Fruit fly (Drosophila melanogaster) whole organism, embryonic: ENCODE results near the gene CG33795.
A peak's percentile ranks its signal among the peaks of the same experiment; 100 is the strongest.

Source experiments
- Antp ChIP-seq: fragments of 200-800 bp; sonication (Bioruptor generic); optimal IDR thresholded peaks from 3 replicates; lab custom pipeline; 2016; ENCODE audit warnings: missing biosample characterization, missing genetic modification characterization
- Asciz ChIP-seq: fragments of 200-800 bp; sonication (Bioruptor generic); optimal IDR thresholded peaks from 2 replicates; lab custom pipeline; 2017; ENCODE audit warnings: missing biosample characterization, mild to moderate bottlenecking, missing genetic modification characterization, missing genetic modification reagents
- Blimp-1 ChIP-seq: fragments of 200-800 bp; sonication (Bioruptor generic); optimal IDR thresholded peaks from 3 replicates; lab custom pipeline; 2018; ENCODE audit warnings: missing biosample characterization, missing genetic modification characterization, mild to moderate bottlenecking, moderate library complexity, missing genetic modification reagents
- CG1024 ChIP-seq: fragments of 200-800 bp; sonication (Bioruptor generic); IDR thresholded peaks from 2 replicates; pipeline ENCODE4 v1.3.6; 2022; ENCODE audit warnings: missing biosample characterization, missing genetic modification characterization
- CG1233 ChIP-seq: fragments of 200-800 bp; sonication (Bioruptor generic); optimal IDR thresholded peaks from 4 replicates; lab custom pipeline; 2018; ENCODE audit warnings: missing biosample characterization, mild to moderate bottlenecking, missing genetic modification characterization
- CG12659 ChIP-seq: fragments of 200-800 bp; sonication (Bioruptor generic); optimal IDR thresholded peaks from 3 replicates; lab custom pipeline; 2017; ENCODE audit warnings: mild to moderate bottlenecking, missing biosample characterization, missing genetic modification reagents, missing genetic modification characterization
- CG13424 ChIP-seq: fragments of 200-800 bp; sonication (Bioruptor generic); optimal IDR thresholded peaks from 2 replicates; lab custom pipeline; 2019; ENCODE audit warnings: missing biosample characterization, mild to moderate bottlenecking, missing genetic modification characterization, moderate library complexity
- CG1529 ChIP-seq: fragments of 200-800 bp; sonication (Bioruptor generic); optimal IDR thresholded peaks from 3 replicates; lab custom pipeline; 2018; ENCODE audit warnings: missing biosample characterization, missing genetic modification characterization
- CG16779 ChIP-seq: fragments of 200-800 bp; sonication (Bioruptor generic); IDR thresholded peaks from 2 replicates; pipeline ENCODE4 v1.3.6; 2022; ENCODE audit warnings: missing biosample characterization, missing genetic modification characterization
- CG17359 ChIP-seq: fragments of 200-800 bp; sonication (Bioruptor generic); optimal IDR thresholded peaks from 3 replicates; lab custom pipeline; 2018; ENCODE audit warnings: missing biosample characterization, mild to moderate bottlenecking, missing genetic modification characterization, moderate library complexity
- CG18619 ChIP-seq: fragments of 200-800 bp; sonication (Bioruptor generic); optimal IDR thresholded peaks from 3 replicates; lab custom pipeline; 2017; ENCODE audit warnings: missing biosample characterization, mild to moderate bottlenecking, missing genetic modification characterization
- CG18764 ChIP-seq: fragments of 200-800 bp; sonication (Bioruptor generic); optimal IDR thresholded peaks from 3 replicates; lab custom pipeline; 2016; ENCODE audit warnings: missing biosample characterization, missing genetic modification characterization
- CG6272 ChIP-seq: fragments of 200-800 bp; sonication (Bioruptor generic); IDR thresholded peaks from 2 replicates; pipeline ENCODE4 v1.3.6; 2022; ENCODE audit warnings: missing biosample characterization, missing genetic modification characterization
- CG6683 ChIP-seq: fragments of 200-800 bp; sonication (Bioruptor generic); optimal IDR thresholded peaks from 2 replicates; lab custom pipeline; 2017; ENCODE audit warnings: missing biosample characterization, mild to moderate bottlenecking, missing genetic modification characterization, missing genetic modification reagents
- CG6813 ChIP-seq: fragments of 200-800 bp; sonication (Bioruptor generic); optimal IDR thresholded peaks from 2 replicates; lab custom pipeline; 2017; ENCODE audit warnings: missing biosample characterization, missing genetic modification characterization, mild to moderate bottlenecking, moderate library complexity, missing genetic modification reagents
- CG6854 ChIP-seq: fragments of 200-800 bp; sonication (Bioruptor generic); optimal IDR thresholded peaks from 3 replicates; lab custom pipeline; 2017; ENCODE audit warnings: missing biosample characterization, mild to moderate bottlenecking, missing genetic modification characterization
- CG7271 ChIP-seq: fragments of 200-800 bp; sonication (Bioruptor generic); optimal IDR thresholded peaks from 2 replicates; lab custom pipeline; 2018; ENCODE audit warnings: missing biosample characterization, mild to moderate bottlenecking, missing genetic modification characterization, moderate library complexity
- CG7745 ChIP-seq: fragments of 200-800 bp; sonication (Bioruptor generic); optimal IDR thresholded peaks from 2 replicates; lab custom pipeline; 2018; ENCODE audit warnings: missing biosample characterization, mild to moderate bottlenecking, missing genetic modification characterization, moderate library complexity
- CG7786 ChIP-seq: fragments of 200-800 bp; sonication (Bioruptor generic); optimal IDR thresholded peaks from 2 replicates; lab custom pipeline; 2016; ENCODE audit warnings: missing biosample characterization, missing genetic modification characterization
- CHES-1-like ChIP-seq: fragments of 200-800 bp; sonication (Bioruptor generic); optimal IDR thresholded peaks from 2 replicates; lab custom pipeline; 2016; ENCODE audit warnings: missing biosample characterization, missing genetic modification characterization
- CoRest ChIP-seq: fragments of 200-800 bp; sonication (Bioruptor generic); optimal IDR thresholded peaks from 3 replicates; lab custom pipeline; 2018; ENCODE audit warnings: missing biosample characterization, mild to moderate bottlenecking, missing genetic modification characterization, moderate library complexity
- HLHmδ ChIP-seq: fragments of 200-800 bp; sonication (Bioruptor generic); optimal IDR thresholded peaks from 2 replicates; lab custom pipeline; 2018; ENCODE audit warnings: missing biosample characterization, mild to moderate bottlenecking, missing genetic modification characterization, moderate library complexity
- Hr51 ChIP-seq, 2 experiments: fragments of 200-800 bp; sonication (Bioruptor generic); optimal IDR thresholded peaks; 2 replicates in 1 of 2; 3 replicates in 1 of 2; lab custom pipeline; 2016 to 2018; ENCODE audit warnings: missing biosample characterization in 2 of 2, missing genetic modification characterization in 2 of 2, mild to moderate bottlenecking in 1 of 2, moderate library complexity in 1 of 2
- Mad ChIP-seq: fragments of 200-800 bp; sonication (Bioruptor generic); optimal IDR thresholded peaks from 2 replicates; lab custom pipeline; 2016; ENCODE audit warnings: missing biosample characterization, missing genetic modification characterization
- Max ChIP-seq: fragments of 200-800 bp; sonication (Bioruptor generic); optimal IDR thresholded peaks from 2 replicates; lab custom pipeline; 2016; ENCODE audit warnings: missing biosample characterization, mild to moderate bottlenecking, missing genetic modification characterization
- Mrtf ChIP-seq: fragments of 200-800 bp; sonication (Bioruptor generic); IDR thresholded peaks from 3 replicates; pipeline ENCODE4 v1.3.6; 2022; ENCODE audit warnings: missing biosample characterization, missing genetic modification characterization
- Neu2 ChIP-seq: fragments of 200-800 bp; sonication (Bioruptor generic); optimal IDR thresholded peaks from 3 replicates; lab custom pipeline; 2016; ENCODE audit warnings: missing biosample characterization, missing genetic modification characterization, borderline replicate concordance
- Stat92E ChIP-seq, 3 experiments: fragments of >200 bp in 2 of 3; fragments of 200-800 bp in 1 of 3; sonication (Bioruptor generic) in 1 of 3; optimal IDR thresholded peaks; 2 replicates each; lab custom pipeline; 2017 to 2019; ENCODE audit warnings: missing biosample characterization in 3 of 3, missing genetic modification characterization in 3 of 3, mild to moderate bottlenecking in 1 of 3, moderate library complexity in 1 of 3
- aop ChIP-seq: fragments of 200-800 bp; sonication (Bioruptor generic); IDR thresholded peaks from 2 replicates; pipeline ENCODE4 v1.3.6; 2022; ENCODE audit warnings: missing biosample characterization, missing genetic modification characterization
- btn ChIP-seq: fragments of 200-800 bp; sonication (Bioruptor generic); optimal IDR thresholded peaks from 2 replicates; lab custom pipeline; 2016; ENCODE audit warnings: missing biosample characterization, missing genetic modification characterization
- chinmo ChIP-seq: fragments of 200-800 bp; sonication (Bioruptor generic); IDR thresholded peaks from 4 replicates; pipeline ENCODE4 v1.3.6; 2022; ENCODE audit warnings: missing biosample characterization, missing genetic modification characterization; ENCODE audit not compliant: partially characterized antibody
- da ChIP-seq: fragments of 200-800 bp; sonication (Bioruptor generic); optimal IDR thresholded peaks from 2 replicates; lab custom pipeline; 2016; ENCODE audit warnings: missing biosample characterization, missing genetic modification characterization
- fd64A ChIP-seq: fragments of 200-800 bp; sonication (Bioruptor generic); optimal IDR thresholded peaks from 3 replicates; lab custom pipeline; 2018; ENCODE audit warnings: missing biosample characterization, mild to moderate bottlenecking, missing genetic modification characterization
- grau ChIP-seq: fragments of 200-800 bp; optimal IDR thresholded peaks from 3 replicates; lab custom pipeline; 2019; ENCODE audit warnings: missing biosample characterization, mild to moderate bottlenecking, missing genetic modification characterization, moderate library complexity
- jumu ChIP-seq: fragments of 200-800 bp; sonication (Bioruptor generic); optimal IDR thresholded peaks from 3 replicates; lab custom pipeline; 2016; ENCODE audit warnings: missing biosample characterization, missing genetic modification characterization
- kay ChIP-seq: fragments of 200-800 bp; sonication (Bioruptor generic); optimal IDR thresholded peaks from 2 replicates; lab custom pipeline; 2016; ENCODE audit warnings: missing biosample characterization, missing genetic modification characterization
- lola ChIP-seq, 3 experiments: fragments of >200 bp in 2 of 3; fragments of 200-800 bp in 1 of 3; sonication (Bioruptor generic) in 1 of 3; optimal IDR thresholded peaks; 2 replicates each; lab custom pipeline; 2017 to 2019; ENCODE audit warnings: missing biosample characterization in 3 of 3, missing genetic modification characterization in 3 of 3, mild to moderate bottlenecking in 1 of 3, moderate library complexity in 1 of 3
- pb ChIP-seq: fragments of 200-800 bp; sonication (Bioruptor generic); optimal IDR thresholded peaks from 3 replicates; lab custom pipeline; 2016; ENCODE audit warnings: missing biosample characterization, missing genetic modification characterization
- pnt ChIP-seq: fragments of 200-800 bp; sonication (Bioruptor generic); optimal IDR thresholded peaks from 3 replicates; lab custom pipeline; 2016; ENCODE audit warnings: missing biosample characterization, missing genetic modification characterization
- prd ChIP-seq, 3 experiments: fragments of >200 bp in 2 of 3; fragments of 200-800 bp in 1 of 3; sonication (Bioruptor generic) in 1 of 3; optimal IDR thresholded peaks in 2 of 3; IDR thresholded peaks in 1 of 3; 2 replicates in 2 of 3; 3 replicates in 1 of 3; pipeline versions ENCODE4 v1.3.6 to Lab custom; 2017 to 2022; ENCODE audit warnings: missing biosample characterization in 1 of 3, missing genetic modification characterization in 1 of 3
- sc ChIP-seq, 3 experiments: fragments of >200 bp in 2 of 3; fragments of 200-800 bp in 1 of 3; sonication (Bioruptor generic) in 1 of 3; optimal IDR thresholded peaks; 2 replicates in 2 of 3; 3 replicates in 1 of 3; lab custom pipeline; 2017; ENCODE audit warnings: mild to moderate bottlenecking in 1 of 3, missing biosample characterization in 1 of 3, missing genetic modification characterization in 1 of 3, missing genetic modification reagents in 1 of 3
- shn ChIP-seq: fragments of 200-800 bp; sonication (Bioruptor generic); optimal IDR thresholded peaks from 3 replicates; lab custom pipeline; 2016; ENCODE audit warnings: missing biosample characterization, missing genetic modification characterization
- so ChIP-seq: fragments of 200-800 bp; sonication (Bioruptor generic); IDR thresholded peaks from 3 replicates; pipeline ENCODE4 v1.3.6; 2022; ENCODE audit warnings: missing biosample characterization, missing genetic modification characterization
- stc ChIP-seq: fragments of 200-800 bp; sonication (Bioruptor generic); IDR thresholded peaks from 2 replicates; pipeline ENCODE4 v1.3.6; 2022; ENCODE audit warnings: missing biosample characterization, missing genetic modification characterization
- tgo ChIP-seq: fragments of 200-800 bp; sonication (Bioruptor generic); IDR thresholded peaks from 3 replicates; pipeline ENCODE4 v1.3.6; 2022; ENCODE audit warnings: missing biosample characterization, missing genetic modification characterization
- toy ChIP-seq: fragments of 200-800 bp; sonication (Bioruptor generic); IDR thresholded peaks from 2 replicates; pipeline ENCODE4 v1.3.6; 2022; ENCODE audit warnings: missing biosample characterization, missing genetic modification characterization
- zf30C ChIP-seq: fragments of 200-800 bp; sonication (Bioruptor generic); optimal IDR thresholded peaks from 3 replicates; lab custom pipeline; 2018; ENCODE audit warnings: missing biosample characterization, mild to moderate bottlenecking, missing genetic modification characterization

CG33795 gene

dm6 chr3L:16165356-16166168 is 5.6 kb downstream of the CG33795 start (continued):
- TF ChIP-seq grau (tag; lab: Kevin White, UChicago): peak; percentile 65
- TF ChIP-seq kay (GFP tag; lab: Kevin White, UChicago): peak; percentile 43
- no peak for TF ChIP-seq stc
- TF ChIP-seq Asciz: peak; percentile 2
- no peak for TF ChIP-seq CG7745 (tag; lab: Kevin White, UChicago)
- TF ChIP-seq jumu (GFP tag; lab: Kevin White, UChicago): peak; percentile 5
- no peak for TF ChIP-seq CG6813 (GFP tag; lab: Kevin White, UChicago)
- TF ChIP-seq CG1529 (GFP tag; lab: Kevin White, UChicago): no peak
- TF ChIP-seq CG1024 (GFP tag; lab: Robert Waterston, UW): no peak
- no peak for TF ChIP-seq Mad (GFP tag; lab: Kevin White, UChicago)
- peak; percentile 58; the same call in 1 of the 3 replicates for TF ChIP-seq Mrtf
- TF ChIP-seq HLHmδ: no peak
- TF ChIP-seq Neu2 (GFP tag; lab: Kevin White, UChicago): no peak
- TF ChIP-seq da (GFP tag; lab: Kevin White, UChicago): no peak
- peak; percentile 22 for TF ChIP-seq CG18619
- TF ChIP-seq CG7271: no peak
- TF ChIP-seq so (GFP tag; lab: Robert Waterston, UW): no peak
- no peak for TF ChIP-seq sc (optimal IDR thresholded peaks at IDR 0.05; lab: Kevin White, UChicago)
- TF ChIP-seq sc (GFP tag; optimal IDR thresholded peaks at IDR 0.05; lab: Kevin White, UChicago): no peak
- no peak for TF ChIP-seq toy
- no peak for TF ChIP-seq fd64A
- peak; percentile 29 for TF ChIP-seq CG1233 (GFP tag; lab: Kevin White, UChicago)
- peak; percentile 0 for TF ChIP-seq Max (GFP tag; lab: Kevin White, UChicago)
- peak; percentile 50 for TF ChIP-seq CHES-1-like (GFP tag; lab: Kevin White, UChicago)
- no peak for TF ChIP-seq pb (GFP tag; lab: Kevin White, UChicago)
- peak; percentile 27 for TF ChIP-seq shn (GFP tag; lab: Kevin White, UChicago)
- TF ChIP-seq Stat92E (GFP tag; optimal IDR thresholded peaks at IDR 0.05; lab: Kevin White, UChicago): peak in 1 of 3 experiments; percentile 75
- TF ChIP-seq CoRest (tag; lab: Kevin White, UChicago): peak; percentile 69
- TF ChIP-seq tgo (GFP tag; lab: Robert Waterston, UW): peak; percentile 19; the same call in 1 of the 3 replicates
- TF ChIP-seq CG6272 (GFP tag; lab: Robert Waterston, UW): no peak
- no peak for TF ChIP-seq zf30C (GFP tag; lab: Kevin White, UChicago)
- no peak for TF ChIP-seq CG6854 (GFP tag; lab: Kevin White, UChicago)
- peak; percentile 16 for TF ChIP-seq pnt (GFP tag; lab: Kevin White, UChicago)
- TF ChIP-seq Antp: no peak
- TF ChIP-seq CG12659 (GFP tag; lab: Kevin White, UChicago): peak; percentile 28
- TF ChIP-seq aop (GFP tag; lab: Robert Waterston, UW): no peak
- TF ChIP-seq Blimp-1 (GFP tag; lab: Kevin White, UChicago): no peak
- peak; percentile 27 for TF ChIP-seq CG13424 (tag; lab: Kevin White, UChicago)
- TF ChIP-seq CG7786 (GFP tag; lab: Kevin White, UChicago): peak; percentile 71
- TF ChIP-seq CG18764 (GFP tag; lab: Kevin White, UChicago): no peak
- TF ChIP-seq lola (GFP tag; optimal IDR thresholded peaks at IDR 0.05; lab: Kevin White, UChicago): no peak
- peak; percentile 31 for TF ChIP-seq CG17359 (tag; lab: Kevin White, UChicago)
- no peak for TF ChIP-seq CG16779
- TF ChIP-seq Hr51 (GFP tag; optimal IDR thresholded peaks at IDR 0.05; lab: Kevin White, UChicago): peak in 1 of 2 experiments; percentile 61
- TF ChIP-seq prd (optimal IDR thresholded peaks at IDR 0.05; lab: Kevin White, UChicago): no peak
- peak; percentile 60; the same call in 2 of the 3 replicates for TF ChIP-seq prd (GFP tag; IDR thresholded peaks at IDR 0.05; lab: Robert Waterston, UW)
- TF ChIP-seq CG6683 (GFP tag; lab: Kevin White, UChicago): no peak
- no peak for TF ChIP-seq btn (GFP tag; lab: Kevin White, UChicago)
- peak; percentile 71; the same call in 2 of the 4 replicates for TF ChIP-seq chinmo (GFP tag; lab: Robert Waterston, UW)
